Worm (Caenorhabditis elegans): ENCODE measurements around the gene C54E10.3.

The C54E10.3 gene

DNA sequence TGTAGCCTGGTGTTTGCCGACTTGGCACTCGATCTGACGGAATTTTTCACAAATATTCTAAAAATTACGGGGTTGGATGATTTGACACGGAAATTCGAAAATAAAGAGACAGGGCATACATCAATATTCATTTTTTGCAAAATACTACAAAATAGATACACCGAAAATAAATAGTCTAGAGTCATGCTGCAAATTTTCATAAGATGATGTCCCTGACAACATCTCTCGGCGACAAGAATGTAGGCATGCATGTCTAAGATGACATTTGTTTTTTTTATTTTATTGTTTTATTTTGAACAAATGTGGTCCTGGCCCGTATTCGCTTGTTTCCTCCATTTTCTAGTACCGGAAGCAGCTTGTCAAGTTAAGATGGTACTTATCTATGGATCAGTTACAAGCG, 39.4 kb upstream of the C54E10.3 start, which contains the start of gene clec-256:
clec-256 (plus strand) TSS at position 301 of the 400 bp plus-strand sequence.
- TF ChIP-seq ref-2 (tag; optimal IDR thresholded peaks at IDR 0.05) (no peak), fkh-10 (GFP tag; optimal IDR thresholded peaks at IDR 0.05) (no peak), ama-1 (optimal IDR thresholded peaks at IDR 0.05) (no peak), ceh-30 (tag; optimal IDR thresholded peaks at IDR 0.05) (no peak), ceh-34 (tag; optimal IDR thresholded peaks at IDR 0.05) (no peak), ceh-45 (GFP tag; IDR thresholded peaks at IDR 0.05) (no peak), ceh-18 (tag; optimal IDR thresholded peaks at IDR 0.05) (no peak), pag-3 (tag; optimal IDR thresholded peaks at IDR 0.05; ENCODE audit: borderline replicate concordance) (no peak), ceh-19 (GFP tag; optimal IDR thresholded peaks at IDR 0.05) (no peak), nhr-232 (tag; optimal IDR thresholded peaks at IDR 0.05) (no peak), ceh-14 (tag; optimal IDR thresholded peaks at IDR 0.05) (no peak), unc-3 (GFP tag; conservative IDR thresholded peaks at IDR 0.05) (no peak), unc-3 (tag; optimal IDR thresholded peaks at IDR 0.05) (no peak), ahr-1 (tag; optimal IDR thresholded peaks at IDR 0.05) (no peak), lim-6 (tag; optimal IDR thresholded peaks at IDR 0.05) (no peak), sox-2 (GFP tag; IDR thresholded peaks at IDR 0.05) (no peak), T23F11.4 (GFP tag; optimal IDR thresholded peaks at IDR 0.05) (no peak), hlh-8 (tag; optimal IDR thresholded peaks at IDR 0.05) (no peak), ceh-2 (tag; optimal IDR thresholded peaks at IDR 0.05) (no peak), sox-4 (tag; optimal IDR thresholded peaks at IDR 0.05) (no peak)

DNA sequence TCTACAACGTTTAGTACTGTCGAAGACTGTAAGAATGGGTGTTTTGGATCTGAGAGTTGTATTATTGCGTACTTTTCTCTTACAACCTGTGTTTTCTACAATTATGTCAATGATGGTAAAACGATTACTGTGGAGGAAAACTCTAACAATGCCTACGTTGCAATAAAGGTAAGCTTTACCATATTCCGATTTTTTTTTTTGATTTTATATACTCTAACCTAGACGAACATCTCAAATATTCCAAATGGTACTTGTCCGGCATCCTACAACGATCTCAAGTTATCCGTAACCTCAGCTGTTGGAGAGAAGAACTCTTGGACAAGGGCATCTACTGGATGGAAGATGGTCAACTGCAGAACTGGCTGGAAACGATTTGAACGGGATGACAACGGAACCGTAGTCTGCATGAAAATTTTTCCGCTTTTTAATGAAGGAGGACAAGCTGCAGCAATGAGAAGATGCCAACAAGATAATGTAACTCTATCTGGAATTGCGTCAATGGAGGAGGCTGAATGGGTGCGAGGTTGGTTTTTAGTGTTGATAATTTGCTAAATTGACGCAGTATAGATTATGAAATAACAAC, 38.9 kb upstream of the C54E10.3 start:
- no peak for TF ChIP-seq madf-2 (tag; optimal IDR thresholded peaks at IDR 0.05)
- no peak for TF ChIP-seq sox-4 (tag; optimal IDR thresholded peaks at IDR 0.05)
- no peak for TF ChIP-seq ets-4 (tag; optimal IDR thresholded peaks at IDR 0.05)
- no peak for TF ChIP-seq sdc-2 (tag; optimal IDR thresholded peaks at IDR 0.05)
- TF ChIP-seq lin-11 (tag; optimal IDR thresholded peaks at IDR 0.05), result no peak
- no peak for TF ChIP-seq tbx-7 (tag; optimal IDR thresholded peaks at IDR 0.05)
- no peak for TF ChIP-seq fax-1 (tag; optimal IDR thresholded peaks at IDR 0.05)

ce11 chrV:18772761-18773160, 38.0 kb upstream of the C54E10.3 start, which contains the start of gene clec-257:
Gene clec-257, plus strand, starts transcription at chrV:18773061.
- TF ChIP-seq ceh-9 (tag; optimal IDR thresholded peaks at IDR 0.05), result no peak
- no peak for TF ChIP-seq ahr-1 (tag; optimal IDR thresholded peaks at IDR 0.05)
- no peak for TF ChIP-seq ceh-34 (tag; optimal IDR thresholded peaks at IDR 0.05)
- no peak for TF ChIP-seq fkh-6 (tag; optimal IDR thresholded peaks at IDR 0.05)
- TF ChIP-seq ceh-18 (tag; optimal IDR thresholded peaks at IDR 0.05), result no peak
- no peak for TF ChIP-seq npax-4 (tag; optimal IDR thresholded peaks at IDR 0.05)
- TF ChIP-seq pqm-1 (tag; optimal IDR thresholded peaks at IDR 0.05), result no peak
- TF ChIP-seq mec-3 (tag; optimal IDR thresholded peaks at IDR 0.05; ENCODE audit: borderline replicate concordance), result no peak
- TF ChIP-seq sox-2 (GFP tag; IDR thresholded peaks at IDR 0.05), result no peak
- no peak for TF ChIP-seq unc-86 (tag; optimal IDR thresholded peaks at IDR 0.05)
- no peak for TF ChIP-seq ceh-2 (tag; optimal IDR thresholded peaks at IDR 0.05)
- no peak for TF ChIP-seq F13H6.1 (tag; optimal IDR thresholded peaks at IDR 0.05)
- TF ChIP-seq sdc-2 (tag; optimal IDR thresholded peaks at IDR 0.05), result no peak
- no peak for TF ChIP-seq gmeb-2 (tag; optimal IDR thresholded peaks at IDR 0.05)

DNA sequence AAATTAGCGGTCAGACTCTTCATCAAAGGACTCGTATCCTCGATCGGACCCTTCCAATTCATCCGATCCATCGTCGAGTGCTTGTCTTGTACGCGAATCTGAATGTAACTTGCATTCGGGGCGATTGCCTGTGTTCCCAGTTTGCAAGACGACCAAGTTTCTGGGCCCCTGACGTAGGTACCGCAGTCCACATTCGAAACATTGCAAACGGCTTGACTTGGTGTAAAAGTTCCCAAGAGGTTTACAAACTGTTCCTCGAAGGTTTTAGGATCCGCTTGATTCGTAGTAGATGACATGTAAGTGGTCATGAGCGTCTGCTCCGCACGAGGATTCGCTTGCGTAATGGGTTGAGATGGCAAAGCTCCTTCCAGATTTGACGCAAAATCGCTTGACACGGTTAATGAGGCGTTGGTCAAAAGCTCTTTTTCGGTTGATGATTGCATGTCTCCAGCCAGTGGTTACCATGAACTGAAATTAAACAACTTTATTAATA, 34.5 kb upstream of the C54E10.3 start, which contains the start of gene Y17D7B.4:
Y17D7B.4 (minus strand) TSS at position 443 of the 493 bp plus-strand sequence.
- TF ChIP-seq ahr-1 (tag; optimal IDR thresholded peaks at IDR 0.05) (no peak), ref-2 (tag; optimal IDR thresholded peaks at IDR 0.05) (no peak), fax-1 (tag; optimal IDR thresholded peaks at IDR 0.05) (no peak), ceh-22 (tag; optimal IDR thresholded peaks at IDR 0.05) (no peak), pax-1 (tag; optimal IDR thresholded peaks at IDR 0.05) (no peak), lim-6 (tag; optimal IDR thresholded peaks at IDR 0.05) (no peak), tbx-2 (tag; optimal IDR thresholded peaks at IDR 0.05) (no peak), hlh-8 (tag; optimal IDR thresholded peaks at IDR 0.05) (no peak), hlh-6 (tag; optimal IDR thresholded peaks at IDR 0.05) (no peak)

All from whole organism, late embryonic.